Fruit fly (Drosophila melanogaster) whole organism, embryonic: ENCODE data around the gene CG1416.

Source experiments
- Adf1 ChIP-seq: fragments of 200-800 bp; sonication (Bioruptor generic); IDR thresholded peaks from 2 replicates; pipeline ENCODE4 v1.3.6; 2022; ENCODE audit warnings: missing biosample characterization, missing genetic modification characterization
- Atf-2 ChIP-seq: fragments of 200-800 bp; sonication (Bioruptor generic); optimal IDR thresholded peaks from 2 replicates; lab custom pipeline; 2016; ENCODE audit warnings: missing biosample characterization, missing genetic modification characterization
- CG1024 ChIP-seq: fragments of 200-800 bp; sonication (Bioruptor generic); IDR thresholded peaks from 2 replicates; pipeline ENCODE4 v1.3.6; 2022; ENCODE audit warnings: missing biosample characterization, missing genetic modification characterization
- CG11456 ChIP-seq: fragments of 200-800 bp; sonication (Bioruptor generic); IDR thresholded peaks from 3 replicates; pipeline ENCODE4 v1.3.6; 2022; ENCODE audit warnings: missing biosample characterization, missing genetic modification characterization
- CG12744 ChIP-seq: fragments of 200-800 bp; sonication (Bioruptor generic); optimal IDR thresholded peaks from 2 replicates; lab custom pipeline; 2016; ENCODE audit warnings: missing biosample characterization, missing genetic modification characterization
- CG13894 ChIP-seq: fragments of 200-800 bp; sonication (Bioruptor generic); optimal IDR thresholded peaks from 3 replicates; lab custom pipeline; 2018; ENCODE audit warnings: missing biosample characterization, mild to moderate bottlenecking, missing genetic modification characterization, moderate library complexity
- CG15011 ChIP-seq: fragments of 200-800 bp; sonication (Bioruptor generic); optimal IDR thresholded peaks from 3 replicates; lab custom pipeline; 2018; ENCODE audit warnings: missing biosample characterization, mild to moderate bottlenecking, missing genetic modification characterization
- CG15514 ChIP-seq: fragments of 200-800 bp; sonication (Bioruptor generic); optimal IDR thresholded peaks from 3 replicates; lab custom pipeline; 2017; ENCODE audit warnings: missing biosample characterization, missing genetic modification characterization, mild to moderate bottlenecking, moderate library complexity, missing genetic modification reagents
- CG1832 ChIP-seq: fragments of 200-800 bp; sonication (Bioruptor generic); optimal IDR thresholded peaks from 2 replicates; lab custom pipeline; 2017; ENCODE audit warnings: missing biosample characterization, mild to moderate bottlenecking, missing genetic modification characterization, inconsistent platforms
- CG2120 ChIP-seq: fragments of 200-800 bp; sonication (Bioruptor generic); optimal IDR thresholded peaks from 3 replicates; lab custom pipeline; 2016; ENCODE audit warnings: missing biosample characterization, missing genetic modification characterization
- CG2889 ChIP-seq: fragments of 200-800 bp; sonication (Bioruptor generic); IDR thresholded peaks from 3 replicates; pipeline ENCODE4 v1.3.6; 2022; ENCODE audit warnings: missing biosample characterization, missing genetic modification characterization
- CG3726 ChIP-seq: fragments of 200-800 bp; sonication (Bioruptor generic); IDR thresholded peaks from 3 replicates; pipeline ENCODE4, ENCODE4 v1.3.6; 2022; ENCODE audit warnings: missing biosample characterization, missing genetic modification characterization
- CG6254 ChIP-seq: fragments of 200-800 bp; sonication (Bioruptor generic); optimal IDR thresholded peaks from 3 replicates; lab custom pipeline; 2017; ENCODE audit warnings: mild to moderate bottlenecking, missing biosample characterization, missing genetic modification reagents, missing genetic modification characterization
- CG6765 ChIP-seq: fragments of 200-800 bp; sonication (Bioruptor generic); optimal IDR thresholded peaks from 3 replicates; lab custom pipeline; 2017; ENCODE audit warnings: missing biosample characterization, mild to moderate bottlenecking, missing genetic modification characterization
- CG7745 ChIP-seq: fragments of 200-800 bp; sonication (Bioruptor generic); optimal IDR thresholded peaks from 2 replicates; lab custom pipeline; 2018; ENCODE audit warnings: missing biosample characterization, mild to moderate bottlenecking, missing genetic modification characterization, moderate library complexity
- CG8388 ChIP-seq: fragments of 200-800 bp; sonication (Bioruptor generic); optimal IDR thresholded peaks from 2 replicates; lab custom pipeline; 2019; ENCODE audit warnings: missing biosample characterization, mild to moderate bottlenecking, missing genetic modification characterization, moderate library complexity
- CG8765 ChIP-seq: fragments of 200-800 bp; sonication (Bioruptor generic); IDR thresholded peaks from 2 replicates; pipeline ENCODE4 v1.3.6; 2022; ENCODE audit warnings: missing biosample characterization, missing genetic modification characterization
- CG9876 ChIP-seq: fragments of 200-800 bp; sonication (Bioruptor generic); optimal IDR thresholded peaks from 2 replicates; lab custom pipeline; 2016; ENCODE audit warnings: missing biosample characterization, missing genetic modification characterization
- D19B ChIP-seq: fragments of 200-800 bp; sonication (Bioruptor generic); optimal IDR thresholded peaks from 2 replicates; lab custom pipeline; 2017; ENCODE audit warnings: missing biosample characterization, mild to moderate bottlenecking, missing genetic modification characterization
- Fer1 ChIP-seq: fragments of 200-800 bp; sonication (Bioruptor generic); optimal IDR thresholded peaks from 2 replicates; lab custom pipeline; 2017; ENCODE audit warnings: missing biosample characterization, mild to moderate bottlenecking, missing genetic modification characterization
- MTF-1 ChIP-seq: fragments of 200-800 bp; sonication (Bioruptor generic); optimal IDR thresholded peaks from 2 replicates; lab custom pipeline; 2018; ENCODE audit warnings: missing biosample characterization, mild to moderate bottlenecking, missing genetic modification characterization, borderline replicate concordance
- Max ChIP-seq: fragments of 200-800 bp; sonication (Bioruptor generic); optimal IDR thresholded peaks from 2 replicates; lab custom pipeline; 2016; ENCODE audit warnings: missing biosample characterization, mild to moderate bottlenecking, missing genetic modification characterization
- Neu2 ChIP-seq: fragments of 200-800 bp; sonication (Bioruptor generic); optimal IDR thresholded peaks from 3 replicates; lab custom pipeline; 2016; ENCODE audit warnings: missing biosample characterization, missing genetic modification characterization, borderline replicate concordance
- PHDP ChIP-seq: fragments of 200-800 bp; sonication (Bioruptor generic); optimal IDR thresholded peaks from 3 replicates; lab custom pipeline; 2018; ENCODE audit warnings: missing biosample characterization, mild to moderate bottlenecking, missing genetic modification characterization, moderate library complexity
- Ptx1 ChIP-seq: fragments of 200-800 bp; sonication (Bioruptor generic); IDR thresholded peaks from 2 replicates; pipeline ENCODE4 v1.3.6; 2022; ENCODE audit warnings: missing biosample characterization, missing genetic modification characterization
- Sox100B ChIP-seq: fragments of 200-800 bp; sonication (Bioruptor generic); optimal IDR thresholded peaks from 3 replicates; lab custom pipeline; 2018; ENCODE audit warnings: missing biosample characterization, mild to moderate bottlenecking, missing genetic modification characterization
- Sry-β ChIP-seq: fragments of 200-800 bp; sonication (Bioruptor generic); optimal IDR thresholded peaks from 2 replicates; lab custom pipeline; 2018; ENCODE audit warnings: missing biosample characterization, mild to moderate bottlenecking, missing genetic modification characterization, moderate library complexity
- ac ChIP-seq: fragments of 200-800 bp; sonication (Bioruptor generic); optimal IDR thresholded peaks from 3 replicates; lab custom pipeline; 2017; ENCODE audit warnings: missing biosample characterization, mild to moderate bottlenecking, missing genetic modification characterization
- amos ChIP-seq: fragments of 200-800 bp; sonication (Bioruptor generic); IDR thresholded peaks from 2 replicates; pipeline ENCODE4 v1.3.6; 2022; ENCODE audit warnings: missing biosample characterization, missing genetic modification characterization; ENCODE audit not compliant: partially characterized antibody
- ash1 ChIP-seq: fragments of 200-800 bp; sonication (Bioruptor generic); optimal IDR thresholded peaks from 2 replicates; lab custom pipeline; 2018; ENCODE audit warnings: missing biosample characterization, mild to moderate bottlenecking, missing genetic modification characterization
- bowl ChIP-seq: fragments of 200-800 bp; sonication (Bioruptor generic); IDR thresholded peaks from 2 replicates; pipeline ENCODE4 v1.3.6; 2022; ENCODE audit warnings: missing biosample characterization, missing genetic modification characterization
- chif ChIP-seq, 2 experiments: fragments of 200-800 bp; sonication (Bioruptor generic); optimal IDR thresholded peaks; 3 replicates each; lab custom pipeline; 2016; ENCODE audit warnings: missing biosample characterization in 2 of 2, missing genetic modification characterization in 2 of 2
- cwo ChIP-seq: fragments of 200-800 bp; sonication (Bioruptor generic); optimal IDR thresholded peaks from 3 replicates; lab custom pipeline; 2017; ENCODE audit warnings: missing biosample characterization, missing genetic modification characterization, mild to moderate bottlenecking, moderate library complexity, missing genetic modification reagents
- dmrt11E ChIP-seq: fragments of 200-800 bp; sonication (Bioruptor generic); optimal IDR thresholded peaks from 3 replicates; lab custom pipeline; 2018; ENCODE audit warnings: missing biosample characterization, mild to moderate bottlenecking, missing genetic modification characterization, moderate library complexity
- fru ChIP-seq: fragments of >200 bp; optimal IDR thresholded peaks from 2 replicates; lab custom pipeline; 2017
- gsb ChIP-seq: fragments of 200-800 bp; sonication (Bioruptor generic); IDR thresholded peaks from 2 replicates; pipeline ENCODE4 v1.3.6; 2022; ENCODE audit warnings: missing biosample characterization, missing genetic modification characterization
- gsb-n ChIP-seq: fragments of 200-800 bp; sonication (Bioruptor generic); optimal IDR thresholded peaks from 3 replicates; lab custom pipeline; 2018; ENCODE audit warnings: missing biosample characterization, mild to moderate bottlenecking, missing genetic modification characterization
- kay ChIP-seq: fragments of 200-800 bp; sonication (Bioruptor generic); optimal IDR thresholded peaks from 2 replicates; lab custom pipeline; 2016; ENCODE audit warnings: missing biosample characterization, missing genetic modification characterization
- nerfin-1 ChIP-seq: fragments of 200-800 bp; sonication (Bioruptor generic); optimal IDR thresholded peaks from 3 replicates; lab custom pipeline; 2019; ENCODE audit warnings: missing biosample characterization, mild to moderate bottlenecking, missing genetic modification characterization, moderate library complexity
- pnt ChIP-seq: fragments of 200-800 bp; sonication (Bioruptor generic); optimal IDR thresholded peaks from 3 replicates; lab custom pipeline; 2016; ENCODE audit warnings: missing biosample characterization, missing genetic modification characterization
- pros ChIP-seq: fragments of 200-800 bp; sonication (Bioruptor generic); optimal IDR thresholded peaks from 3 replicates; lab custom pipeline; 2019; ENCODE audit warnings: missing biosample characterization, mild to moderate bottlenecking, missing genetic modification characterization, moderate library complexity
- pzg ChIP-seq: fragments of 200-800 bp; sonication (Bioruptor generic); optimal IDR thresholded peaks from 3 replicates; lab custom pipeline; 2018; ENCODE audit warnings: missing biosample characterization, mild to moderate bottlenecking, missing genetic modification characterization, moderate library complexity
- rib ChIP-seq: fragments of 200-800 bp; sonication (Bioruptor generic); IDR thresholded peaks from 2 replicates; pipeline ENCODE4 v1.3.6; 2022; ENCODE audit warnings: missing biosample characterization, missing genetic modification characterization
- slou ChIP-seq: fragments of 200-800 bp; sonication (Bioruptor generic); optimal IDR thresholded peaks from 3 replicates; lab custom pipeline; 2016; ENCODE audit warnings: missing biosample characterization, missing genetic modification characterization
- so ChIP-seq: fragments of 200-800 bp; sonication (Bioruptor generic); IDR thresholded peaks from 3 replicates; pipeline ENCODE4 v1.3.6; 2022; ENCODE audit warnings: missing biosample characterization, missing genetic modification characterization
- toy ChIP-seq: fragments of 200-800 bp; sonication (Bioruptor generic); IDR thresholded peaks from 2 replicates; pipeline ENCODE4 v1.3.6; 2022; ENCODE audit warnings: missing biosample characterization, missing genetic modification characterization
- ttk ChIP-seq: fragments of 200-800 bp; sonication (Bioruptor generic); IDR thresholded peaks from 2 replicates; pipeline ENCODE4 v2.1.2; 2022; ENCODE audit warnings: missing biosample characterization, missing genetic modification characterization
- tup ChIP-seq: fragments of 200-800 bp; sonication (Bioruptor generic); optimal IDR thresholded peaks from 2 replicates; lab custom pipeline; 2016; ENCODE audit warnings: missing biosample characterization, mild to moderate bottlenecking, missing genetic modification characterization, moderate library complexity
- twi ChIP-seq: fragments of 200-800 bp; optimal IDR thresholded peaks from 2 replicates; lab custom pipeline; 2019; ENCODE audit warnings: missing biosample characterization, mild to moderate bottlenecking, missing genetic modification characterization, moderate library complexity
- wdn ChIP-seq: fragments of 200-800 bp; sonication (Bioruptor generic); IDR thresholded peaks from 2 replicates; pipeline ENCODE4 v1.3.6; 2022; ENCODE audit warnings: missing biosample characterization, missing genetic modification characterization
- zfh2 ChIP-seq: fragments of 200-800 bp; sonication (Bioruptor generic); optimal IDR thresholded peaks from 2 replicates; lab custom pipeline; 2016; ENCODE audit warnings: missing biosample characterization, missing genetic modification characterization

The CG1416 gene

dm6 chr2L:21786991-21787390, 29.2 kb downstream of the CG1416 start (continued):
- TF ChIP-seq PHDP (tag; lab: Kevin White, UChicago) (peak; percentile 46), Sox100B (GFP tag; lab: Kevin White, UChicago) (peak; percentile 30), dmrt11E (tag; lab: Kevin White, UChicago) (peak; percentile 48), CG1832 (no peak), Adf1 (GFP tag; lab: Robert Waterston, UW) (no peak), rib (GFP tag; lab: Robert Waterston, UW) (peak; percentile 53; the same call in 1 of the 2 replicates), nerfin-1 (tag; lab: Kevin White, UChicago) (peak; percentile 36), CG13894 (tag; lab: Kevin White, UChicago) (peak; percentile 72), CG2120 (peak; percentile 68), bowl (GFP tag; lab: Robert Waterston, UW) (no peak), so (GFP tag; lab: Robert Waterston, UW) (no peak; the same call in 2 of the 3 replicates), gsb-n (tag; lab: Kevin White, UChicago) (no peak), CG9876 (GFP tag; lab: Kevin White, UChicago) (no peak), twi (tag; lab: Kevin White, UChicago) (no peak), CG1024 (peak; percentile 29; the same call in 1 of the 2 replicates), Sry-β (GFP tag; lab: Kevin White, UChicago) (no peak), ac (GFP tag; lab: Kevin White, UChicago) (no peak), kay (GFP tag; lab: Kevin White, UChicago) (no peak), MTF-1 (GFP tag; lab: Kevin White, UChicago) (no peak), CG8765 (GFP tag; lab: Robert Waterston, UW) (0 out of 2 replicates have a peak, but pooled peaks have one; percentile 30), tup (GFP tag; lab: Kevin White, UChicago) (peak; percentile 18), CG15011 (GFP tag; lab: Kevin White, UChicago) (peak; percentile 15), fru (lab: Kevin White, UChicago) (no peak), CG3726 (0 out of 3 replicates have a peak, but pooled peaks have one; percentile 60), cwo (GFP tag; lab: Kevin White, UChicago) (peak; percentile 43), Atf-2 (GFP tag; lab: Kevin White, UChicago) (no peak), pzg (GFP tag; lab: Kevin White, UChicago) (no peak), CG6254 (GFP tag; lab: Kevin White, UChicago) (no peak), CG12744 (GFP tag; lab: Kevin White, UChicago) (no peak), CG2889 (GFP tag; lab: Robert Waterston, UW) (no peak; the same call in 2 of the 3 replicates), CG8388 (peak; percentile 50), Max (no peak), CG6765 (GFP tag; lab: Kevin White, UChicago) (peak; percentile 12), Ptx1 (GFP tag; lab: Robert Waterston, UW) (peak; percentile 67), ash1 (GFP tag; lab: Kevin White, UChicago) (no peak), zfh2 (GFP tag; lab: Kevin White, UChicago) (peak; percentile 34), D19B (GFP tag; lab: Kevin White, UChicago) (no peak), CG15514 (GFP tag; lab: Kevin White, UChicago) (peak; percentile 50), ttk (GFP tag; lab: Robert Waterston, UW) (peak; percentile 49), pros (GFP tag; lab: Kevin White, UChicago) (peak; percentile 29), Fer1 (GFP tag; lab: Kevin White, UChicago) (peak; percentile 69), pnt (peak; percentile 55), CG7745 (no peak), Neu2 (GFP tag; lab: Kevin White, UChicago) (no peak), slou (GFP tag; lab: Kevin White, UChicago) (no peak), toy (GFP tag; lab: Robert Waterston, UW) (no peak), chif (GFP tag; optimal IDR thresholded peaks at IDR 0.05; lab: Kevin White, UChicago) (peak; percentile 13 to 50), amos (GFP tag; lab: Robert Waterston, UW) (no peak), CG11456 (no peak), gsb (GFP tag; lab: Robert Waterston, UW) (no peak), wdn (no peak)
